Fruit fly (Drosophila melanogaster) whole organism, embryonic: ENCODE measurements around the gene CtsF.

Source experiments
- Ada2b ChIP-seq: fragments of 200-800 bp; sonication (Bioruptor generic); IDR thresholded peaks from 2 replicates; pipeline ENCODE4 v1.3.6; 2022; ENCODE audit warnings: missing biosample characterization, missing genetic modification characterization
- Adf1 ChIP-seq: fragments of 200-800 bp; sonication (Bioruptor generic); IDR thresholded peaks from 2 replicates; pipeline ENCODE4 v1.3.6; 2022; ENCODE audit warnings: missing biosample characterization, missing genetic modification characterization
- Antp ChIP-seq: fragments of 200-800 bp; sonication (Bioruptor generic); optimal IDR thresholded peaks from 3 replicates; lab custom pipeline; 2016; ENCODE audit warnings: missing biosample characterization, missing genetic modification characterization
- B-H2 ChIP-seq: fragments of 200-800 bp; sonication (Bioruptor generic); optimal IDR thresholded peaks from 2 replicates; lab custom pipeline; 2018; ENCODE audit warnings: missing biosample characterization, mild to moderate bottlenecking, missing genetic modification characterization
- C15 ChIP-seq: fragments of 200-800 bp; sonication (Bioruptor generic); IDR thresholded peaks from 3 replicates; pipeline ENCODE4 v1.3.6; 2022; ENCODE audit warnings: missing biosample characterization, missing genetic modification characterization
- CG10462 ChIP-seq: fragments of 200-800 bp; sonication (Bioruptor generic); optimal IDR thresholded peaks from 2 replicates; lab custom pipeline; 2016; ENCODE audit warnings: missing biosample characterization, missing genetic modification characterization
- CG10959 ChIP-seq: fragments of 200-800 bp; sonication (Bioruptor generic); IDR thresholded peaks from 2 replicates; pipeline ENCODE4 v1.3.6; 2022; ENCODE audit warnings: missing biosample characterization, missing genetic modification characterization
- CG11456 ChIP-seq: fragments of 200-800 bp; sonication (Bioruptor generic); IDR thresholded peaks from 3 replicates; pipeline ENCODE4 v1.3.6; 2022; ENCODE audit warnings: missing biosample characterization, missing genetic modification characterization
- CG12236 ChIP-seq: fragments of 200-800 bp; sonication (Bioruptor generic); optimal IDR thresholded peaks from 2 replicates; lab custom pipeline; 2016; ENCODE audit warnings: missing biosample characterization, missing genetic modification characterization
- CG12299 ChIP-seq: fragments of 200-800 bp; sonication (Bioruptor generic); optimal IDR thresholded peaks from 2 replicates; lab custom pipeline; 2018; ENCODE audit warnings: missing biosample characterization, mild to moderate bottlenecking, missing genetic modification characterization
- CG13775 ChIP-seq: fragments of 200-800 bp; sonication (Bioruptor generic); optimal IDR thresholded peaks from 3 replicates; lab custom pipeline; 2017; ENCODE audit warnings: missing biosample characterization, mild to moderate bottlenecking, missing genetic modification characterization
- CG15514 ChIP-seq: fragments of 200-800 bp; sonication (Bioruptor generic); optimal IDR thresholded peaks from 3 replicates; lab custom pipeline; 2017; ENCODE audit warnings: missing biosample characterization, missing genetic modification characterization, mild to moderate bottlenecking, moderate library complexity, missing genetic modification reagents
- CG17359 ChIP-seq: fragments of 200-800 bp; sonication (Bioruptor generic); optimal IDR thresholded peaks from 3 replicates; lab custom pipeline; 2018; ENCODE audit warnings: missing biosample characterization, mild to moderate bottlenecking, missing genetic modification characterization, moderate library complexity
- CG2712 ChIP-seq: fragments of 200-800 bp; optimal IDR thresholded peaks from 3 replicates; lab custom pipeline; 2019; ENCODE audit warnings: missing biosample characterization, mild to moderate bottlenecking, missing genetic modification characterization, moderate library complexity
- CG3163 ChIP-seq: fragments of 200-800 bp; sonication (Bioruptor generic); optimal IDR thresholded peaks from 3 replicates; lab custom pipeline; 2016; ENCODE audit warnings: missing biosample characterization, missing genetic modification characterization
- CG32532 ChIP-seq: fragments of 200-800 bp; sonication (Bioruptor generic); IDR thresholded peaks from 2 replicates; pipeline ENCODE4 v1.3.6; 2022; ENCODE audit warnings: missing biosample characterization, missing genetic modification characterization
- CG4730 ChIP-seq: fragments of 200-800 bp; sonication (Bioruptor generic); IDR thresholded peaks from 2 replicates; pipeline ENCODE4 v1.3.6; 2022; ENCODE audit warnings: missing biosample characterization, missing genetic modification characterization
- CG4820 ChIP-seq: fragments of 200-800 bp; sonication (Bioruptor generic); optimal IDR thresholded peaks from 3 replicates; lab custom pipeline; 2016; ENCODE audit warnings: missing biosample characterization, missing genetic modification characterization
- CHES-1-like ChIP-seq: fragments of 200-800 bp; sonication (Bioruptor generic); optimal IDR thresholded peaks from 2 replicates; lab custom pipeline; 2016; ENCODE audit warnings: missing biosample characterization, missing genetic modification characterization
- Doc3 ChIP-seq: fragments of 200-800 bp; sonication (Bioruptor generic); IDR thresholded peaks from 3 replicates; pipeline ENCODE4 v1.3.6; 2022; ENCODE audit warnings: missing biosample characterization, missing genetic modification characterization; ENCODE audit not compliant: partially characterized antibody
- Dp ChIP-seq: fragments of 200-800 bp; sonication (Bioruptor generic); optimal IDR thresholded peaks from 2 replicates; lab custom pipeline; 2018; ENCODE audit warnings: missing biosample characterization, mild to moderate bottlenecking, missing genetic modification characterization, moderate library complexity
- Eip74EF ChIP-seq, 2 experiments: fragments of 200-800 bp in 1 of 2; fragments of >200 bp in 1 of 2; sonication (Bioruptor generic) in 1 of 2; optimal IDR thresholded peaks; 2 replicates each; lab custom pipeline; 2017 to 2019; ENCODE audit warnings: missing biosample characterization in 2 of 2, missing genetic modification characterization in 2 of 2, mild to moderate bottlenecking in 1 of 2, moderate library complexity in 1 of 2
- Ets65A ChIP-seq: fragments of 200-800 bp; sonication (Bioruptor generic); peaks from one replicate; lab custom pipeline; 2016; ENCODE audit warnings: missing biosample characterization, missing genetic modification characterization
- Fer3 ChIP-seq: fragments of 200-800 bp; sonication (Bioruptor generic); optimal IDR thresholded peaks from 2 replicates; lab custom pipeline; 2018; ENCODE audit warnings: missing biosample characterization, mild to moderate bottlenecking, missing genetic modification characterization, moderate library complexity
- GATAe ChIP-seq: fragments of 200-800 bp; sonication (Bioruptor generic); conservative IDR thresholded peaks from 2 replicates; pipeline ENCODE4 v1.3.6; 2022; ENCODE audit warnings: missing biosample characterization, missing genetic modification characterization
- Lim3 ChIP-seq: fragments of 200-800 bp; sonication (Bioruptor generic); IDR thresholded peaks from 2 replicates; pipeline ENCODE4 v1.3.6; 2022; ENCODE audit warnings: missing biosample characterization, missing genetic modification characterization
- Mad ChIP-seq: fragments of 200-800 bp; sonication (Bioruptor generic); optimal IDR thresholded peaks from 2 replicates; lab custom pipeline; 2016; ENCODE audit warnings: missing biosample characterization, missing genetic modification characterization
- NC2α ChIP-seq: fragments of 200-800 bp; sonication (Bioruptor generic); optimal IDR thresholded peaks from 2 replicates; lab custom pipeline; 2016; ENCODE audit warnings: missing biosample characterization, missing genetic modification characterization
- Optix ChIP-seq: fragments of 200-800 bp; sonication (Bioruptor generic); IDR thresholded peaks from 3 replicates; pipeline ENCODE4 v1.3.6; 2022; ENCODE audit warnings: missing biosample characterization, missing genetic modification characterization
- Stat92E ChIP-seq, 3 experiments: fragments of >200 bp in 2 of 3; fragments of 200-800 bp in 1 of 3; sonication (Bioruptor generic) in 1 of 3; optimal IDR thresholded peaks; 2 replicates each; lab custom pipeline; 2017 to 2019; ENCODE audit warnings: missing biosample characterization in 3 of 3, missing genetic modification characterization in 3 of 3, mild to moderate bottlenecking in 1 of 3, moderate library complexity in 1 of 3
- bigmax ChIP-seq: fragments of 200-800 bp; sonication (Bioruptor generic); optimal IDR thresholded peaks from 2 replicates; lab custom pipeline; 2018; ENCODE audit warnings: missing biosample characterization, mild to moderate bottlenecking, missing genetic modification characterization
- crol ChIP-seq: fragments of 200-800 bp; sonication (Bioruptor generic); IDR thresholded peaks from 2 replicates; pipeline ENCODE4 v1.3.6; 2022; ENCODE audit warnings: missing biosample characterization, missing genetic modification characterization
- dati ChIP-seq: fragments of 200-800 bp; sonication (Bioruptor generic); IDR thresholded peaks from 2 replicates; pipeline ENCODE4 v1.3.6; 2022; ENCODE audit warnings: missing biosample characterization, missing genetic modification characterization
- esg ChIP-seq: fragments of 200-800 bp; sonication (Bioruptor generic); conservative IDR thresholded peaks from 2 replicates; pipeline ENCODE4 v1.3.6; 2022; ENCODE audit warnings: missing biosample characterization, missing genetic modification characterization
- gce ChIP-seq: fragments of 200-800 bp; sonication (Bioruptor generic); IDR thresholded peaks from 3 replicates; pipeline ENCODE4 v1.3.6; 2022; ENCODE audit warnings: missing biosample characterization, missing genetic modification characterization
- h ChIP-seq: fragments of >200 bp; optimal IDR thresholded peaks from 2 replicates; lab custom pipeline; 2017
- hb ChIP-seq: fragments of 200-800 bp; sonication (Bioruptor generic); IDR thresholded peaks from 3 replicates; pipeline ENCODE4 v1.3.6; 2022; ENCODE audit warnings: missing biosample characterization, missing genetic modification characterization; ENCODE audit not compliant: partially characterized antibody
- hth ChIP-seq: fragments of >200 bp; optimal IDR thresholded peaks from 2 replicates; lab custom pipeline; 2017; ENCODE audit warnings: inconsistent platforms
- insv ChIP-seq, 2 experiments: fragments of 200-800 bp; sonication (Bioruptor generic); optimal IDR thresholded peaks; 3 replicates each; lab custom pipeline; 2016 to 2018; ENCODE audit warnings: missing biosample characterization in 2 of 2, missing genetic modification characterization in 2 of 2
- klu ChIP-seq: fragments of 200-800 bp; sonication (Bioruptor generic); IDR thresholded peaks from 2 replicates; pipeline ENCODE4 v1.3.6; 2022; ENCODE audit warnings: missing biosample characterization, missing genetic modification characterization
- kni ChIP-seq: fragments of 200-800 bp; sonication (Bioruptor generic); optimal IDR thresholded peaks from 3 replicates; lab custom pipeline; 2017; ENCODE audit warnings: mild to moderate bottlenecking, missing biosample characterization, missing genetic modification reagents, missing genetic modification characterization
- nerfin-2 ChIP-seq: fragments of 200-800 bp; sonication (Bioruptor generic); IDR thresholded peaks from 2 replicates; pipeline ENCODE4 v1.3.6; 2022; ENCODE audit warnings: missing biosample characterization, missing genetic modification characterization; ENCODE audit not compliant: partially characterized antibody
- org-1 ChIP-seq: fragments of 200-800 bp; sonication (Bioruptor generic); optimal IDR thresholded peaks from 2 replicates; lab custom pipeline; 2017; ENCODE audit warnings: missing biosample characterization, missing genetic modification characterization
- pan ChIP-seq, 4 experiments: fragments of >200 bp in 3 of 4; fragments of 200-800 bp in 1 of 4; sonication (Bioruptor generic) in 1 of 4; optimal IDR thresholded peaks in 3 of 4; IDR thresholded peaks in 1 of 4; 2 replicates each; pipeline versions ENCODE4 v1.3.6 to Lab custom; 2017 to 2022; ENCODE audit warnings: missing biosample characterization in 2 of 4, missing genetic modification characterization in 2 of 4, mixed read lengths in 1 of 4
- ranshi ChIP-seq: fragments of 200-800 bp; sonication (Bioruptor generic); IDR thresholded peaks from 2 replicates; pipeline ENCODE4 v1.3.6; 2022; ENCODE audit warnings: missing biosample characterization, missing genetic modification characterization
- sc ChIP-seq, 3 experiments: fragments of >200 bp in 2 of 3; fragments of 200-800 bp in 1 of 3; sonication (Bioruptor generic) in 1 of 3; optimal IDR thresholded peaks; 2 replicates in 2 of 3; 3 replicates in 1 of 3; lab custom pipeline; 2017; ENCODE audit warnings: mild to moderate bottlenecking in 1 of 3, missing biosample characterization in 1 of 3, missing genetic modification characterization in 1 of 3, missing genetic modification reagents in 1 of 3
- toy ChIP-seq: fragments of 200-800 bp; sonication (Bioruptor generic); IDR thresholded peaks from 2 replicates; pipeline ENCODE4 v1.3.6; 2022; ENCODE audit warnings: missing biosample characterization, missing genetic modification characterization
- wor ChIP-seq: fragments of 200-800 bp; sonication (Bioruptor generic); IDR thresholded peaks from 2 replicates; pipeline ENCODE4 v1.3.6; 2022; ENCODE audit warnings: missing biosample characterization, missing genetic modification characterization
- z ChIP-seq: fragments of 200-800 bp; sonication (Bioruptor generic); IDR thresholded peaks from 3 replicates; pipeline ENCODE4 v1.3.6; 2022; ENCODE audit warnings: missing biosample characterization, missing genetic modification characterization
- zfh2 ChIP-seq: fragments of 200-800 bp; sonication (Bioruptor generic); optimal IDR thresholded peaks from 2 replicates; lab custom pipeline; 2016; ENCODE audit warnings: missing biosample characterization, missing genetic modification characterization

Gene CtsF

dm6 chr3R:5232197-5232607 is 19.3 kb downstream of the CtsF start, which contains the start of the genes Kat60 and Mms19 (continued):
- TF ChIP-seq nerfin-2 (GFP tag; lab: Robert Waterston, UW), result peak; percentile 82
- TF ChIP-seq CHES-1-like (GFP tag; lab: Kevin White, UChicago), result peak; percentile 64
- TF ChIP-seq sc (optimal IDR thresholded peaks at IDR 0.05; lab: Kevin White, UChicago), result no peak
- no peak for TF ChIP-seq sc (GFP tag; optimal IDR thresholded peaks at IDR 0.05; lab: Kevin White, UChicago)
- peak; percentile 71 for TF ChIP-seq CG32532
- no peak for TF ChIP-seq pan (optimal IDR thresholded peaks at IDR 0.05; lab: Kevin White, UChicago)
- TF ChIP-seq pan (GFP tag; optimal IDR thresholded peaks at IDR 0.05 in 1 of 2, IDR thresholded peaks at IDR 0.05 in 1 of 2), result peak in 1 of 2 experiments; percentile 69
- TF ChIP-seq NC2α (GFP tag; lab: Kevin White, UChicago), result peak; percentile 55
- TF ChIP-seq hth (lab: Kevin White, UChicago), result no peak
- TF ChIP-seq B-H2, result no peak
- TF ChIP-seq CG4820, result peak; percentile 44
- no peak for TF ChIP-seq Lim3 (GFP tag; lab: Robert Waterston, UW)
- TF ChIP-seq kni (GFP tag; lab: Kevin White, UChicago), result peak; percentile 33
- no peak for TF ChIP-seq CG10462 (GFP tag; lab: Kevin White, UChicago)
- TF ChIP-seq wor (GFP tag; lab: Robert Waterston, UW), result peak; percentile 22; the same call in 1 of the 2 replicates
- TF ChIP-seq Dp (GFP tag; lab: Kevin White, UChicago), result peak; percentile 47
- TF ChIP-seq esg, result peak; percentile 70
- TF ChIP-seq CG12236 (GFP tag; lab: Kevin White, UChicago), result no peak
- peak; percentile 74 for TF ChIP-seq CG2712 (tag; lab: Kevin White, UChicago)
- TF ChIP-seq ranshi (GFP tag; lab: Robert Waterston, UW), result peak; percentile 61; the same call in 1 of the 2 replicates
- TF ChIP-seq CG4730 (GFP tag; lab: Robert Waterston, UW), result peak; percentile 45; the same call in 1 of the 2 replicates
- TF ChIP-seq h (lab: Kevin White, UChicago), result no peak
- TF ChIP-seq Mad (GFP tag; lab: Kevin White, UChicago), result peak; percentile 73
- TF ChIP-seq org-1, result no peak
- no peak for TF ChIP-seq bigmax (GFP tag; lab: Kevin White, UChicago)
- peak; percentile 72; the same call in 2 of the 3 replicates for TF ChIP-seq CG11456 (GFP tag; lab: Robert Waterston, UW)
- peak; percentile 39; the same call in 2 of the 3 replicates for TF ChIP-seq Optix (GFP tag; lab: Robert Waterston, UW)
- TF ChIP-seq Eip74EF (GFP tag; optimal IDR thresholded peaks at IDR 0.05; lab: Kevin White, UChicago), result no peak
- TF ChIP-seq CG13775 (GFP tag; lab: Kevin White, UChicago), result peak; percentile 80
- TF ChIP-seq Antp (GFP tag; lab: Kevin White, UChicago), result peak; percentile 47
- TF ChIP-seq CG12299, result peak; percentile 34
- peak; percentile 36 for TF ChIP-seq CG3163
- peak; percentile 46 for TF ChIP-seq Fer3
- TF ChIP-seq dati (GFP tag; lab: Robert Waterston, UW), result no peak
- TF ChIP-seq CG15514, result peak; percentile 76
- TF ChIP-seq gce (GFP tag; lab: Robert Waterston, UW), result no peak; the same call in 2 of the 3 replicates
- TF ChIP-seq klu, result peak; percentile 44; the same call in 1 of the 2 replicates
- TF ChIP-seq insv (GFP tag; optimal IDR thresholded peaks at IDR 0.05; lab: Kevin White, UChicago), result peak in 1 of 2 experiments; percentile 32
- peak; percentile 31; the same call in 1 of the 3 replicates for TF ChIP-seq C15 (GFP tag; lab: Robert Waterston, UW)
- no peak for TF ChIP-seq toy (GFP tag; lab: Robert Waterston, UW)
- TF ChIP-seq CG17359 (tag; lab: Kevin White, UChicago), result peak; percentile 25
- TF ChIP-seq CG10959 (GFP tag; lab: Robert Waterston, UW), result no peak
- peak; percentile 28; the same call in 1 of the 2 replicates for TF ChIP-seq Adf1 (GFP tag; lab: Robert Waterston, UW)
- TF ChIP-seq GATAe (GFP tag; lab: Robert Waterston, UW), result peak; percentile 78
- TF ChIP-seq Ets65A (GFP tag; lab: Kevin White, UChicago), result peak; percentile 98
- TF ChIP-seq zfh2, result peak; percentile 87
- TF ChIP-seq Ada2b (GFP tag; lab: Robert Waterston, UW), result peak; percentile 39; the same call in 1 of the 2 replicates
- no peak for TF ChIP-seq z
- peak in 1 of 3 experiments; percentile 68 for TF ChIP-seq Stat92E (GFP tag; optimal IDR thresholded peaks at IDR 0.05; lab: Kevin White, UChicago)
- peak; percentile 93 for TF ChIP-seq Doc3 (GFP tag; lab: Robert Waterston, UW)
- TF ChIP-seq hb (GFP tag; lab: Robert Waterston, UW), result peak; percentile 94
- 0 out of 2 replicates have a peak, but pooled peaks have one; percentile 26 for TF ChIP-seq crol (GFP tag; lab: Robert Waterston, UW)
